Worm (Caenorhabditis elegans) whole organism, late embryonic: ENCODE measurements around the gene E01G4.6.

Experiments
- ama-1 ChIP-seq: fragments of 150-350 bp; optimal IDR thresholded peaks from 2 replicates; lab custom pipeline; 2014
- ceh-18 ChIP-seq: sonication (generic microtip); optimal IDR thresholded peaks from 2 replicates; lab custom pipeline; 2016; ENCODE audit warnings: missing genetic modification characterization, missing compliant biosample characterization
- ceh-30 ChIP-seq: fragments of 150-350 bp; optimal IDR thresholded peaks from 2 replicates; lab custom pipeline; 2014; ENCODE audit warnings: missing biosample characterization, missing genetic modification characterization
- ceh-31 ChIP-seq: sonication (generic microtip); optimal IDR thresholded peaks from 2 replicates; lab custom pipeline; 2016; ENCODE audit warnings: missing genetic modification characterization, missing compliant biosample characterization
- ceh-34 ChIP-seq: sonication (generic microtip); optimal IDR thresholded peaks from 2 replicates; lab custom pipeline; 2016; ENCODE audit warnings: mild to moderate bottlenecking, missing genetic modification characterization, missing compliant biosample characterization
- dmd-4 ChIP-seq: sonication (generic microtip); optimal IDR thresholded peaks from 2 replicates; lab custom pipeline; 2016; ENCODE audit warnings: borderline replicate concordance, missing genetic modification characterization, missing compliant biosample characterization
- elt-2 ChIP-seq: sonication (generic microtip); optimal IDR thresholded peaks from 2 replicates; lab custom pipeline; 2016; ENCODE audit warnings: missing genetic modification reagents, missing genetic modification characterization, missing compliant biosample characterization
- elt-4 ChIP-seq: sonication (generic microtip); optimal IDR thresholded peaks from 2 replicates; lab custom pipeline; 2016; ENCODE audit warnings: missing genetic modification characterization, missing compliant biosample characterization
- ets-4 ChIP-seq: sonication (generic microtip); optimal IDR thresholded peaks from 2 replicates; lab custom pipeline; 2016; ENCODE audit warnings: missing genetic modification characterization, missing compliant biosample characterization
- eyg-1 ChIP-seq: sonication (generic microtip); optimal IDR thresholded peaks from 2 replicates; lab custom pipeline; 2016; ENCODE audit warnings: missing genotype, missing genetic modification characterization, missing compliant biosample characterization
- fkh-10 ChIP-seq: fragments of 150-350 bp; optimal IDR thresholded peaks from 2 replicates; lab custom pipeline; 2014; ENCODE audit warnings: missing biosample characterization, missing genetic modification reagents, missing genetic modification characterization
- hlh-30 ChIP-seq: sonication (generic microtip); optimal IDR thresholded peaks from 2 replicates; lab custom pipeline; 2017; ENCODE audit warnings: antibody characterized with exemption, missing genetic modification characterization, missing compliant biosample characterization; ENCODE audit not compliant: insufficient read depth
- hlh-6 ChIP-seq: sonication (generic microtip); optimal IDR thresholded peaks from 2 replicates; lab custom pipeline; 2016; ENCODE audit warnings: missing genotype, missing genetic modification characterization, missing compliant biosample characterization
- hlh-8 ChIP-seq: sonication (generic microtip); optimal IDR thresholded peaks from 2 replicates; lab custom pipeline; 2016; ENCODE audit warnings: missing genotype, missing genetic modification characterization, missing compliant biosample characterization
- lim-6 ChIP-seq: sonication (generic microtip); optimal IDR thresholded peaks from 2 replicates; lab custom pipeline; 2016; ENCODE audit warnings: missing genetic modification characterization, missing compliant biosample characterization
- lin-11 ChIP-seq: fragments of 200-800 bp; sonication (Bioruptor generic); optimal IDR thresholded peaks from 2 replicates; lab custom pipeline; 2018; ENCODE audit warnings: mild to moderate bottlenecking, missing genetic modification characterization, missing compliant biosample characterization
- nfya-1 ChIP-seq: sonication (generic microtip); optimal IDR thresholded peaks from 2 replicates; lab custom pipeline; 2017; ENCODE audit warnings: missing genetic modification characterization, mild to moderate bottlenecking, missing compliant biosample characterization, antibody characterized with exemption, moderate library complexity
- nhr-11 ChIP-seq: fragments of 150-350 bp; optimal IDR thresholded peaks from 2 replicates; lab custom pipeline; 2014; ENCODE audit warnings: missing biosample characterization, missing genetic modification characterization
- nhr-232 ChIP-seq: sonication (generic microtip); optimal IDR thresholded peaks from 2 replicates; lab custom pipeline; 2016; ENCODE audit warnings: missing genetic modification characterization, missing compliant biosample characterization
- pag-3 ChIP-seq: sonication (generic microtip); optimal IDR thresholded peaks from 2 replicates; lab custom pipeline; 2016; ENCODE audit warnings: missing compliant biosample characterization, missing genetic modification characterization, borderline replicate concordance
- pqm-1 ChIP-seq: sonication (generic microtip); optimal IDR thresholded peaks from 2 replicates; lab custom pipeline; 2016; ENCODE audit warnings: missing genetic modification characterization, missing compliant biosample characterization
- pros-1 ChIP-seq: fragments of 150-350 bp; optimal IDR thresholded peaks from 2 replicates; lab custom pipeline; 2014; ENCODE audit warnings: missing biosample characterization, missing genetic modification reagents, missing genetic modification characterization
- ref-2 ChIP-seq: sonication (generic microtip); optimal IDR thresholded peaks from 2 replicates; lab custom pipeline; 2016; ENCODE audit warnings: missing genetic modification characterization, missing compliant biosample characterization
- rnt-1 ChIP-seq: sonication (generic microtip); optimal IDR thresholded peaks from 2 replicates; lab custom pipeline; 2016; ENCODE audit warnings: missing genetic modification characterization, missing compliant biosample characterization
- sdc-2 ChIP-seq: sonication (generic microtip); optimal IDR thresholded peaks from 2 replicates; lab custom pipeline; 2016; ENCODE audit warnings: missing genotype, missing genetic modification characterization, missing compliant biosample characterization
- sox-2 ChIP-seq: fragments of 200-800 bp; sonication (Bioruptor generic); IDR thresholded peaks from 2 replicates; pipeline ENCODE4 v1.3.6; 2022; ENCODE audit warnings: missing genetic modification reagents, missing genetic modification characterization, missing compliant biosample characterization
- syd-9 ChIP-seq: sonication (generic microtip); optimal IDR thresholded peaks from 2 replicates; lab custom pipeline; 2016; ENCODE audit warnings: mild to moderate bottlenecking, missing genetic modification characterization, moderate library complexity, missing compliant biosample characterization
- tbx-2 ChIP-seq: sonication (generic microtip); optimal IDR thresholded peaks from 2 replicates; lab custom pipeline; 2016; ENCODE audit warnings: missing genetic modification characterization, missing compliant biosample characterization
- ttx-3 ChIP-seq: sonication (generic microtip); optimal IDR thresholded peaks from 2 replicates; lab custom pipeline; 2016; ENCODE audit warnings: missing genetic modification reagents, missing genetic modification characterization, missing compliant biosample characterization
- unc-3 ChIP-seq, 2 experiments: fragments of 200-800 bp in 1 of 2; sonication (Bioruptor generic) in 1 of 2; sonication (generic microtip) in 1 of 2; conservative IDR thresholded peaks in 1 of 2; optimal IDR thresholded peaks in 1 of 2; 2 replicates each; pipeline versions ENCODE4 v1.3.6 to Lab custom; 2016 to 2022; ENCODE audit warnings: missing compliant biosample characterization in 2 of 2, missing genetic modification characterization in 2 of 2, missing genetic modification reagents in 1 of 2
- unc-42 ChIP-seq: sonication (generic microtip); optimal IDR thresholded peaks from 2 replicates; lab custom pipeline; 2016; ENCODE audit warnings: missing genotype, missing genetic modification characterization, missing compliant biosample characterization
- unc-55 ChIP-seq: sonication (generic microtip); optimal IDR thresholded peaks from 2 replicates; lab custom pipeline; 2017; ENCODE audit warnings: missing biosample characterization, missing genetic modification reagents, missing genetic modification characterization
- zip-5 ChIP-seq: sonication (generic microtip); optimal IDR thresholded peaks from 2 replicates; lab custom pipeline; 2016; ENCODE audit warnings: missing genetic modification characterization, missing compliant biosample characterization

E01G4.6 gene

ce11 chrII:13465381-13465838 lies 16.8 kb upstream of the E01G4.6 start:
- TF ChIP-seq elt-2 (tag; lab: Kevin White, UChicago) (peak; percentile 2), elt-4 (tag; lab: Kevin White, UChicago) (no peak)

DNA sequence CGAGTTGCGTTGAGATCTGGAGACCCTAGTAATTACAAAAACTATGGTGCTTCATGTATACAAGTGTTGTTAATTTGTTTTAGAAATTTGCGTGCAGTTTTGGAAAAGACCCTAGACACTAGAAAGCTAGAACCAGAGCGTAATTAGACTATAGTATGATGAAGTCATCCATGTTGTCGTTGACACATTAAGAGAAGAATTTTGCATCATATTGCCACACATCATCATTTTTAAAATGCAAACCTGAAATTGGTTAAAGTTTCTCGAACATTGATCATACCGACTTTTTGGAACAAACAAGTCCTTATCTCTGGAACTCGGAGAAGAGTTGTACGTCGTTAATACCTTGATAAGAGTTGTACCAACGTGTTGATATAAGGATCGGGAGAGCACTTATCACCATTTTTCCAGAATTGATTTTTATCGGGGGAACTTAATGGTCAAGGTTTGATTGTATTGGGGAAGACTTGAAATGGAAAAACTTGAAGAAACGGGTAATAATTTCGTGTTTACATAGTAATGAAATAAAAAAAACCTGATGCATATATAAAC lies 14.3 kb upstream of the E01G4.6 start:
- TF ChIP-seq elt-2 (tag; lab: Kevin White, UChicago) (peak; percentile 96), tbx-2 (no peak)

- TF ChIP-seq hlh-30 (tag; lab: Kevin White, UChicago) (peak; percentile 40), rnt-1 (tag; lab: Kevin White, UChicago) (peak; percentile 59), hlh-8 (tag; lab: Kevin White, UChicago) (no peak), hlh-6 (tag; lab: Kevin White, UChicago) (no peak), nhr-11 (tag; lab: Kevin White, UChicago) (no peak), pqm-1 (tag; lab: Kevin White, UChicago) (peak; percentile 31), nfya-1 (tag; lab: Kevin White, UChicago) (peak; percentile 44), ama-1 (lab: Kevin White, UChicago) (no peak), ceh-18 (tag; lab: Kevin White, UChicago) (peak; percentile 72), elt-2 (tag; lab: Kevin White, UChicago) (peak; percentile 84), pag-3 (no peak), nhr-232 (tag; lab: Kevin White, UChicago) (no peak), sdc-2 (no peak), lin-11 (tag; lab: Kevin White, UChicago) (no peak), eyg-1 (tag; lab: Kevin White, UChicago) (no peak), unc-3 (GFP tag; conservative IDR thresholded peaks at IDR 0.05; lab: Robert Waterston, UW) (no peak), unc-3 (tag; optimal IDR thresholded peaks at IDR 0.05; lab: Kevin White, UChicago) (no peak), syd-9 (tag; lab: Kevin White, UChicago) (no peak), dmd-4 (no peak), unc-42 (tag; lab: Kevin White, UChicago) (no peak), unc-55 (GFP tag; lab: Kevin White, UChicago) (no peak), ceh-30 (tag; lab: Kevin White, UChicago) (no peak)
Measured at ce11 chrII:13469043-13469652, 13.1 kb upstream of the E01G4.6 start, which contains the start of gene E01G4.3. TSS of gene E01G4.3 (minus strand) at chrII:13469602.

DNA sequence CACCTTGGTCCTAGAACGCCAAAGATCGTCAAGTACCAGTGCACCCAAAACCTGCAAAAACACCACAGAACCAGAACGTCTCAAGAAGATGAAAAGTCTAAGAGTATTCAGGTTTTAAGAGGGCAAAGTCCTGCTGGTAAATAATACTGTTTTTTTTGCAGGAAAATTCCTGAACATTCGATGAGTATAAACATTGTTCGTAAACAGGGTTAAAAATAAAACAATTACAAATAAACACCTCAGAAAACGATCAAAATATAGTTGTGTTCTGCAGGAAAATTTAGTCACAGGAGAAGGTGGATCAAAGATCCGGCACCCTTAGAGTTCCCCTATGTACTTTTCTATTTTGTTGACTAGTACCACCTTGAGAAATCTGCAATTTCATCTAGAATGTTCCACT lies 11.6 kb upstream of the E01G4.6 start:
- TF ChIP-seq nhr-232 (tag; lab: Kevin White, UChicago) (no peak), ceh-34 (tag; lab: Kevin White, UChicago) (no peak), pros-1 (tag; lab: Kevin White, UChicago) (no peak), lin-11 (tag; lab: Kevin White, UChicago) (no peak), rnt-1 (tag; lab: Kevin White, UChicago) (no peak), zip-5 (tag; lab: Kevin White, UChicago) (no peak), sox-2 (GFP tag; lab: Robert Waterston, UW) (no peak), lim-6 (tag; lab: Kevin White, UChicago) (no peak)

DNA sequence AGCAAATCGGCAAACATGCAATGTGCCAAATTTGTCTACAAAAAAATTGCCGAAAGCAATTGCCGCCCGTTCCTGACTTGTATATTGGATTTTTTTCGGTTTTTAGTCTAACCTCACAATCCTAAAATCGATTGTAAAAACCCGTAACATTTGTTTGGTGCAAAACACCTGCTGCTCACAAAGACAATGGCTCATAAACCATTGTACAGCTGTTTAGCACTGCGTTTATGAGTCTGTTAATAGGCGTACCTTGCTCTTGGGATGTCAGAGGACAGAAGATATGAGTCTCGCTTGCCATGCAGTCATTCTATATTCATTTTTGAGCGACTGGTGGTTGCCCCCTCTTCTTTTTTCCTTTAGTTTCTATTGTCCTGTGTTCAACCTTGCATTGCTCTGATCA lies 10.1 kb upstream of the E01G4.6 start, which contains the start of gene E01G4.5:
Gene E01G4.5 (plus strand): TSS at position 301 of the 400 bp plus-strand sequence.
- TF ChIP-seq ref-2 (tag; lab: Kevin White, UChicago) (no peak), ttx-3 (tag; lab: Kevin White, UChicago) (no peak), ceh-31 (tag; lab: Kevin White, UChicago) (no peak), ama-1 (lab: Kevin White, UChicago) (no peak), ceh-30 (tag; lab: Kevin White, UChicago) (no peak), fkh-10 (no peak), sox-2 (GFP tag; lab: Robert Waterston, UW) (no peak), ets-4 (no peak), elt-2 (tag; lab: Kevin White, UChicago) (no peak), pqm-1 (tag; lab: Kevin White, UChicago) (no peak)
